Worm (Caenorhabditis elegans): ENCODE data around the gene mfsd-6.

ce11 chrIII:7609168-7609567, 30.0 kb upstream of the mfsd-6 start, which contains the start of gene nsph-4.3:
- no peak for TF ChIP-seq sem-2 (GFP tag; optimal IDR thresholded peaks at IDR 0.05)
- TF ChIP-seq unc-62 (GFP tag; optimal IDR thresholded peaks at IDR 0.05): no peak
- no peak for TF ChIP-seq unc-39 (tag; optimal IDR thresholded peaks at IDR 0.05)
- no peak for TF ChIP-seq blmp-1 (tag; optimal IDR thresholded peaks at IDR 0.05)
- TF ChIP-seq nhr-12 (tag; optimal IDR thresholded peaks at IDR 0.05): no peak
- TF ChIP-seq pha-4 (tag; optimal IDR thresholded peaks at IDR 0.05): no peak
- TF ChIP-seq snpc-4 (tag; optimal IDR thresholded peaks at IDR 0.05): no peak
- no peak for TF ChIP-seq ceh-43 (GFP tag; optimal IDR thresholded peaks at IDR 0.05)
- no peak for TF ChIP-seq bed-3 (GFP tag; optimal IDR thresholded peaks at IDR 0.05)
- no peak for TF ChIP-seq lin-13 (tag; optimal IDR thresholded peaks at IDR 0.05)
- no peak for TF ChIP-seq elt-1 (tag; optimal IDR thresholded peaks at IDR 0.05; ENCODE audit: borderline replicate concordance, insufficient read depth)
- TF ChIP-seq nhr-28 (tag; optimal IDR thresholded peaks at IDR 0.05): no peak
- TF ChIP-seq nhr-237 (tag; optimal IDR thresholded peaks at IDR 0.05): no peak

Measured in whole organism, mixed stage, embryonic.